Fruit fly (Drosophila melanogaster): Measurements from ENCODE around the gene MED30.
A peak's percentile ranks its signal among the peaks of the same experiment; 100 is the strongest.

The MED30 gene

dm6 chr3L:698748-699367 is 45.0 kb upstream of the MED30 start, which contains the start of gene CG13894 (continued):
- TF ChIP-seq Meics (GFP tag; optimal IDR thresholded peaks at IDR 0.05) (no peak), CG3281 (GFP tag; optimal IDR thresholded peaks at IDR 0.05) (no peak), CG4360 (GFP tag; IDR thresholded peaks at IDR 0.05) (no peak), sd (tag; optimal IDR thresholded peaks at IDR 0.05) (peak; percentile 62), Ptx1 (GFP tag; IDR thresholded peaks at IDR 0.05) (0 out of 2 replicates have a peak, but pooled peaks have one; percentile 19), sens (GFP tag) (no peak), CG2202 (tag; optimal IDR thresholded peaks at IDR 0.05) (no peak), CG32532 (GFP tag; IDR thresholded peaks at IDR 0.05) (peak; percentile 21; the same call in 1 of the 2 replicates), scrt (GFP tag; optimal IDR thresholded peaks at IDR 0.05) (no peak), CG7745 (tag; optimal IDR thresholded peaks at IDR 0.05) (no peak), bowl (GFP tag; IDR thresholded peaks at IDR 0.05) (no peak), CG9876 (GFP tag; optimal IDR thresholded peaks at IDR 0.05) (no peak), CG2712 (tag; optimal IDR thresholded peaks at IDR 0.05) (no peak), Nf-YB (GFP tag; optimal IDR thresholded peaks at IDR 0.05) (no peak), cato (GFP tag; optimal IDR thresholded peaks at IDR 0.05; ENCODE audit: borderline replicate concordance) (no peak), sens-2 (GFP tag; IDR thresholded peaks at IDR 0.05) (0 out of 2 replicates have a peak, but pooled peaks have one; percentile 22), CG12769 (tag; optimal IDR thresholded peaks at IDR 0.05) (peak; percentile 94), en (GFP tag; optimal IDR thresholded peaks at IDR 0.05) (no peak), sc (optimal IDR thresholded peaks at IDR 0.05) (no peak), sc (GFP tag; optimal IDR thresholded peaks at IDR 0.05) (no peak), Sry-β (GFP tag; optimal IDR thresholded peaks at IDR 0.05) (no peak), Drgx (GFP tag; IDR thresholded peaks at IDR 0.05) (peak; percentile 31; the same call in 1 of the 2 replicates), Poxn (GFP tag; IDR thresholded peaks at IDR 0.05) (no peak), BtbVII (GFP tag; optimal IDR thresholded peaks at IDR 0.05) (peak; percentile 52), oc (tag; optimal IDR thresholded peaks at IDR 0.05) (peak; percentile 61), gsb-n (tag; optimal IDR thresholded peaks at IDR 0.05) (no peak), D19B (GFP tag; optimal IDR thresholded peaks at IDR 0.05) (no peak), slou (GFP tag; optimal IDR thresholded peaks at IDR 0.05) (no peak), CkIIα-i1 (GFP tag; IDR thresholded peaks at IDR 0.05) (no peak), chinmo (GFP tag; IDR thresholded peaks at IDR 0.05; ENCODE audit: partially characterized antibody) (peak; percentile 82; the same call in 2 of the 4 replicates), sisA (GFP tag; IDR thresholded peaks at IDR 0.05) (no peak), Deaf1 (tag; optimal IDR thresholded peaks at IDR 0.05) (peak; percentile 95), Fer3 (tag; optimal IDR thresholded peaks at IDR 0.05) (no peak), ap (GFP tag; IDR thresholded peaks at IDR 0.05) (no peak), sob (GFP tag; IDR thresholded peaks at IDR 0.05) (peak; percentile 29; the same call in 1 of the 2 replicates), CG12104 (GFP tag; optimal IDR thresholded peaks at IDR 0.05) (no peak), ATbp (GFP tag; optimal IDR thresholded peaks at IDR 0.05) (no peak), prd (optimal IDR thresholded peaks at IDR 0.05) (no peak), prd (GFP tag; IDR thresholded peaks at IDR 0.05) (no peak), vfl (GFP tag; optimal IDR thresholded peaks at IDR 0.05) (no peak), bsh (GFP tag; optimal IDR thresholded peaks at IDR 0.05) (no peak), ssp (GFP tag; IDR thresholded peaks at IDR 0.05) (no peak), slbo (GFP tag; IDR thresholded peaks at IDR 0.05) (no peak), CG34224 (GFP tag; IDR thresholded peaks at IDR 0.05; ENCODE audit: partially characterized antibody) (peak; percentile 29; the same call in 1 of the 3 replicates), CG6654 (GFP tag; optimal IDR thresholded peaks at IDR 0.05) (no peak), CG9215 (GFP tag; IDR thresholded peaks at IDR 0.05) (no peak), esg (GFP tag; conservative IDR thresholded peaks at IDR 0.05) (no peak), CG30403 (GFP tag; optimal IDR thresholded peaks at IDR 0.05) (no peak), Dref (GFP tag; IDR thresholded peaks at IDR 0.05) (no peak)

Data from whole organism, embryonic.